Fruit fly (Drosophila melanogaster) whole organism, embryonic: ENCODE measurements around the gene CG46387.

Experiments
- Atf-2 ChIP-seq: fragments of 200-800 bp; sonication (Bioruptor generic); optimal IDR thresholded peaks from 2 replicates; lab custom pipeline; 2016; ENCODE audit warnings: missing biosample characterization, missing genetic modification characterization
- B-H1 ChIP-seq: fragments of 200-800 bp; sonication (Bioruptor generic); IDR thresholded peaks from 3 replicates; pipeline ENCODE4 v1.3.6; 2022; ENCODE audit warnings: missing biosample characterization, missing genetic modification characterization
- Bteb2 ChIP-seq: fragments of 200-800 bp; sonication (Bioruptor generic); optimal IDR thresholded peaks from 2 replicates; lab custom pipeline; 2016; ENCODE audit warnings: missing biosample characterization, missing genetic modification characterization
- CG10267 ChIP-seq: fragments of 200-800 bp; sonication (Bioruptor generic); optimal IDR thresholded peaks from 2 replicates; lab custom pipeline; 2018; ENCODE audit warnings: missing biosample characterization, mild to moderate bottlenecking, missing genetic modification characterization, moderate library complexity
- CG10979 ChIP-seq: fragments of 200-800 bp; sonication (Bioruptor generic); optimal IDR thresholded peaks from 2 replicates; lab custom pipeline; 2018; ENCODE audit warnings: missing biosample characterization, mild to moderate bottlenecking, missing genetic modification characterization, moderate library complexity
- CG11504 ChIP-seq: fragments of 200-800 bp; sonication (Bioruptor generic); optimal IDR thresholded peaks from 3 replicates; lab custom pipeline; 2019; ENCODE audit warnings: missing biosample characterization, mild to moderate bottlenecking, missing genetic modification characterization, moderate library complexity
- CG12219 ChIP-seq: fragments of 200-800 bp; sonication (Bioruptor generic); optimal IDR thresholded peaks from 3 replicates; lab custom pipeline; 2018; ENCODE audit warnings: missing biosample characterization, mild to moderate bottlenecking, missing genetic modification characterization
- CG12391 ChIP-seq: fragments of 200-800 bp; sonication (Bioruptor generic); optimal IDR thresholded peaks from 3 replicates; lab custom pipeline; 2018; ENCODE audit warnings: missing biosample characterization, mild to moderate bottlenecking, missing genetic modification characterization, moderate library complexity
- CG15514 ChIP-seq: fragments of 200-800 bp; sonication (Bioruptor generic); optimal IDR thresholded peaks from 3 replicates; lab custom pipeline; 2017; ENCODE audit warnings: missing biosample characterization, missing genetic modification characterization, mild to moderate bottlenecking, moderate library complexity, missing genetic modification reagents
- CG1603 ChIP-seq: fragments of 200-800 bp; sonication (Bioruptor generic); optimal IDR thresholded peaks from 2 replicates; lab custom pipeline; 2019; ENCODE audit warnings: missing biosample characterization, mild to moderate bottlenecking, missing genetic modification characterization, moderate library complexity
- CG17186 ChIP-seq: fragments of 200-800 bp; sonication (Bioruptor generic); optimal IDR thresholded peaks from 3 replicates; lab custom pipeline; 2017; ENCODE audit warnings: missing biosample characterization, missing genetic modification reagents, missing genetic modification characterization
- CG17328 ChIP-seq: fragments of 200-800 bp; sonication (Bioruptor generic); IDR thresholded peaks from 2 replicates; pipeline ENCODE4 v1.3.6; 2022; ENCODE audit warnings: missing biosample characterization, missing genetic modification characterization
- CG17385 ChIP-seq: fragments of 200-800 bp; sonication (Bioruptor generic); optimal IDR thresholded peaks from 3 replicates; lab custom pipeline; 2018; ENCODE audit warnings: missing biosample characterization, mild to moderate bottlenecking, missing genetic modification characterization
- CG18011 ChIP-seq: fragments of 200-800 bp; sonication (Bioruptor generic); optimal IDR thresholded peaks from 2 replicates; lab custom pipeline; 2017; ENCODE audit warnings: missing biosample characterization, missing genetic modification characterization, mild to moderate bottlenecking, moderate library complexity, missing genotype
- CG18262 ChIP-seq: fragments of 200-800 bp; optimal IDR thresholded peaks from 3 replicates; lab custom pipeline; 2019; ENCODE audit warnings: missing biosample characterization, mild to moderate bottlenecking, missing genetic modification characterization, moderate library complexity
- CG2120 ChIP-seq: fragments of 200-800 bp; sonication (Bioruptor generic); optimal IDR thresholded peaks from 3 replicates; lab custom pipeline; 2016; ENCODE audit warnings: missing biosample characterization, missing genetic modification characterization
- CG34422 ChIP-seq: fragments of 200-800 bp; sonication (Bioruptor generic); IDR thresholded peaks from 3 replicates; pipeline ENCODE4 v1.3.6; 2022; ENCODE audit warnings: missing biosample characterization, missing genetic modification characterization
- CG4328 ChIP-seq: fragments of 200-800 bp; sonication (Bioruptor generic); optimal IDR thresholded peaks from 3 replicates; lab custom pipeline; 2017; ENCODE audit warnings: missing biosample characterization, missing genetic modification reagents, missing genetic modification characterization
- CG8478 ChIP-seq: fragments of >200 bp; optimal IDR thresholded peaks from 2 replicates; lab custom pipeline; 2018
- CG9932 ChIP-seq: fragments of 200-800 bp; sonication (Bioruptor generic); IDR thresholded peaks from 2 replicates; pipeline ENCODE4 v1.3.6; 2022; ENCODE audit warnings: missing biosample characterization, missing genetic modification characterization
- Dad ChIP-seq: fragments of 200-800 bp; sonication (Bioruptor generic); optimal IDR thresholded peaks from 3 replicates; lab custom pipeline; 2016; ENCODE audit warnings: missing biosample characterization, missing genetic modification characterization
- Dref ChIP-seq: fragments of 200-800 bp; sonication (Bioruptor generic); IDR thresholded peaks from 2 replicates; pipeline ENCODE4 v1.3.6; 2022; ENCODE audit warnings: missing biosample characterization, missing genetic modification characterization
- ERR ChIP-seq: fragments of 200-800 bp; sonication (Bioruptor generic); optimal IDR thresholded peaks from 2 replicates; lab custom pipeline; 2016; ENCODE audit warnings: missing biosample characterization, missing genetic modification characterization
- Eip74EF ChIP-seq, 2 experiments: fragments of 200-800 bp in 1 of 2; fragments of >200 bp in 1 of 2; sonication (Bioruptor generic) in 1 of 2; optimal IDR thresholded peaks; 2 replicates each; lab custom pipeline; 2017 to 2019; ENCODE audit warnings: missing biosample characterization in 2 of 2, missing genetic modification characterization in 2 of 2, mild to moderate bottlenecking in 1 of 2, moderate library complexity in 1 of 2
- Elba2 ChIP-seq: fragments of 200-800 bp; sonication (Bioruptor generic); optimal IDR thresholded peaks from 3 replicates; lab custom pipeline; 2016; ENCODE audit warnings: missing biosample characterization, missing genetic modification characterization
- Fer3 ChIP-seq: fragments of 200-800 bp; sonication (Bioruptor generic); optimal IDR thresholded peaks from 2 replicates; lab custom pipeline; 2018; ENCODE audit warnings: missing biosample characterization, mild to moderate bottlenecking, missing genetic modification characterization, moderate library complexity
- HLH54F ChIP-seq: fragments of 200-800 bp; sonication (Bioruptor generic); optimal IDR thresholded peaks from 3 replicates; lab custom pipeline; 2016; ENCODE audit warnings: missing biosample characterization, missing genetic modification characterization
- Hey ChIP-seq: fragments of 200-800 bp; sonication (Bioruptor generic); optimal IDR thresholded peaks from 3 replicates; lab custom pipeline; 2018; ENCODE audit warnings: missing biosample characterization, mild to moderate bottlenecking, missing genetic modification characterization
- MBD-R2 ChIP-seq: fragments of 200-800 bp; sonication (Bioruptor generic); IDR thresholded peaks from 2 replicates; pipeline ENCODE4 v1.3.6; 2022; ENCODE audit warnings: missing biosample characterization, missing genetic modification characterization
- NC2α ChIP-seq: fragments of 200-800 bp; sonication (Bioruptor generic); optimal IDR thresholded peaks from 2 replicates; lab custom pipeline; 2016; ENCODE audit warnings: missing biosample characterization, missing genetic modification characterization
- ash1 ChIP-seq: fragments of 200-800 bp; sonication (Bioruptor generic); optimal IDR thresholded peaks from 2 replicates; lab custom pipeline; 2018; ENCODE audit warnings: missing biosample characterization, mild to moderate bottlenecking, missing genetic modification characterization
- br ChIP-seq: fragments of >200 bp; optimal IDR thresholded peaks from 2 replicates; lab custom pipeline; 2017
- cg ChIP-seq: fragments of 200-800 bp; sonication (Bioruptor generic); optimal IDR thresholded peaks from 3 replicates; lab custom pipeline; 2019; ENCODE audit warnings: missing biosample characterization, mild to moderate bottlenecking, missing genetic modification characterization, moderate library complexity
- chinmo ChIP-seq: fragments of 200-800 bp; sonication (Bioruptor generic); IDR thresholded peaks from 4 replicates; pipeline ENCODE4 v1.3.6; 2022; ENCODE audit warnings: missing biosample characterization, missing genetic modification characterization; ENCODE audit not compliant: partially characterized antibody
- crp ChIP-seq, 2 experiments: fragments of 200-800 bp; sonication (Bioruptor generic); optimal IDR thresholded peaks; 2 replicates in 1 of 2; 3 replicates in 1 of 2; lab custom pipeline; 2017; ENCODE audit warnings: missing biosample characterization in 2 of 2, missing genetic modification characterization in 2 of 2, mild to moderate bottlenecking in 1 of 2, moderate library complexity in 1 of 2
- da ChIP-seq: fragments of 200-800 bp; sonication (Bioruptor generic); optimal IDR thresholded peaks from 2 replicates; lab custom pipeline; 2016; ENCODE audit warnings: missing biosample characterization, missing genetic modification characterization
- danr ChIP-seq: fragments of 200-800 bp; sonication (Bioruptor generic); IDR thresholded peaks from 2 replicates; pipeline ENCODE4 v1.3.6; 2022; ENCODE audit warnings: missing biosample characterization, missing genetic modification characterization
- eve ChIP-seq, 2 experiments: fragments of >200 bp; optimal IDR thresholded peaks; 2 replicates each; lab custom pipeline; 2017; ENCODE audit warnings: missing biosample characterization in 2 of 2, missing genetic modification characterization in 2 of 2
- hbn ChIP-seq: fragments of 200-800 bp; sonication (Bioruptor generic); IDR thresholded peaks from 2 replicates; pipeline ENCODE4 v1.3.6; 2022; ENCODE audit warnings: missing biosample characterization, missing genetic modification characterization; ENCODE audit not compliant: partially characterized antibody
- ind ChIP-seq: fragments of 200-800 bp; sonication (Bioruptor generic); optimal IDR thresholded peaks from 3 replicates; lab custom pipeline; 2016; ENCODE audit warnings: missing biosample characterization, missing genetic modification characterization
- knrl ChIP-seq: fragments of 200-800 bp; sonication (Bioruptor generic); IDR thresholded peaks from 3 replicates; pipeline ENCODE4 v1.3.6; 2022; ENCODE audit warnings: missing biosample characterization, missing genetic modification characterization; ENCODE audit not compliant: partially characterized antibody
- lov ChIP-seq, 2 experiments: fragments of 200-800 bp in 1 of 2; fragments of >200 bp in 1 of 2; sonication (Bioruptor generic) in 1 of 2; IDR thresholded peaks in 1 of 2; optimal IDR thresholded peaks in 1 of 2; 2 replicates in 1 of 2; 3 replicates in 1 of 2; pipeline versions ENCODE4 v1.3.6 to Lab custom; 2017 to 2022; ENCODE audit warnings: missing biosample characterization in 1 of 2, missing genetic modification characterization in 1 of 2
- odd ChIP-seq: fragments of 200-800 bp; sonication (Bioruptor generic); optimal IDR thresholded peaks from 2 replicates; lab custom pipeline; 2017; ENCODE audit warnings: missing biosample characterization, mild to moderate bottlenecking, missing genetic modification characterization
- slp2 ChIP-seq: fragments of 200-800 bp; sonication (Bioruptor generic); optimal IDR thresholded peaks from 2 replicates; lab custom pipeline; 2016; ENCODE audit warnings: missing biosample characterization, missing genetic modification characterization
- stc ChIP-seq: fragments of 200-800 bp; sonication (Bioruptor generic); IDR thresholded peaks from 2 replicates; pipeline ENCODE4 v1.3.6; 2022; ENCODE audit warnings: missing biosample characterization, missing genetic modification characterization
- stwl ChIP-seq: fragments of 200-800 bp; sonication (Bioruptor generic); optimal IDR thresholded peaks from 3 replicates; lab custom pipeline; 2018; ENCODE audit warnings: missing biosample characterization, mild to moderate bottlenecking, missing genetic modification characterization, moderate library complexity
- toy ChIP-seq: fragments of 200-800 bp; sonication (Bioruptor generic); IDR thresholded peaks from 2 replicates; pipeline ENCODE4 v1.3.6; 2022; ENCODE audit warnings: missing biosample characterization, missing genetic modification characterization
- ttk ChIP-seq: fragments of 200-800 bp; sonication (Bioruptor generic); IDR thresholded peaks from 2 replicates; pipeline ENCODE4 v2.1.2; 2022; ENCODE audit warnings: missing biosample characterization, missing genetic modification characterization
- zen2 ChIP-seq: fragments of 200-800 bp; sonication (Bioruptor generic); IDR thresholded peaks from 3 replicates; pipeline ENCODE4 v1.3.6; 2022; ENCODE audit warnings: missing biosample characterization, missing genetic modification characterization; ENCODE audit not compliant: partially characterized antibody
- zf30C ChIP-seq: fragments of 200-800 bp; sonication (Bioruptor generic); optimal IDR thresholded peaks from 3 replicates; lab custom pipeline; 2018; ENCODE audit warnings: missing biosample characterization, mild to moderate bottlenecking, missing genetic modification characterization

CG46387 gene

DNA sequence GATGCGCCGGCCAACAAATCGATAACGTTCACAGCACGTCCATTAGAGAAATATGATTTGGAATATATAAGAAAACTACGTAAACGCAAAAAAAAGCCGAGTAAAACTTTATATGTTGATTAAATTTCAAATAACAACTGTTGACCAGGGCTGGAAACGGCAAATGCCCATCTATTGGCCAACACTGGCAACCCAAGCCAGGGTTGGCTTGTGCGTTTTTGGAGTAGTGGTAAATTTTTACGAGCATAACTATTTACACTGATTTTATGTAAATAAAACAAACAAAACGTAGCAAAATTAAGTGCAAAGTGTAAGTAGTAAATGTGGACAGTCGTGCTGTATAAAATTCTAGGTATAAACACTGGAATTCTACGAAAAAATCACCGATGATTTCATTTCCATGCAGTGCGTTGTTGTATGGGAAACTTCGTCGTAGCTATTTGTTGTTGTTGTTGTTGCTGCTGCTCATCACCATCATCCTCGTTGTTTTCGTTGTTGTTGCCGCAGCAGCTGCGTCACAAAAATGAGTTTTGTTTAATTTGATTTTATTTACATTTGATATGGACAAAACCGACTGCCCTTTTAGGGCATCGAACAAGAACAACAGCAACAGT is 727 bp downstream of the CG46387 start, which contains the start of gene nudE (continued):
- TF ChIP-seq ttk: no peak
- TF ChIP-seq ERR (GFP tag; lab: Kevin White, UChicago): peak; percentile 8
- TF ChIP-seq CG12219 (GFP tag; lab: Kevin White, UChicago): no peak
- TF ChIP-seq B-H1: no peak
- TF ChIP-seq stc (GFP tag; lab: Robert Waterston, UW): no peak
- TF ChIP-seq CG17186 (GFP tag; lab: Kevin White, UChicago): peak; percentile 50
- no peak for TF ChIP-seq CG18011 (GFP tag; lab: Kevin White, UChicago)
- TF ChIP-seq CG4328 (GFP tag; lab: Kevin White, UChicago): peak; percentile 30
- no peak for TF ChIP-seq toy
- TF ChIP-seq CG12391: peak; percentile 48
- no peak for TF ChIP-seq Hey (tag; lab: Kevin White, UChicago)
- TF ChIP-seq CG34422 (GFP tag; lab: Robert Waterston, UW): peak; percentile 55; the same call in 1 of the 3 replicates
- no peak for TF ChIP-seq chinmo (GFP tag; lab: Robert Waterston, UW)
- no peak for TF ChIP-seq Elba2 (GFP tag; lab: Kevin White, UChicago)
- peak; percentile 65 for TF ChIP-seq CG9932 (GFP tag; lab: Robert Waterston, UW)
- TF ChIP-seq CG17385 (GFP tag; lab: Kevin White, UChicago): peak; percentile 22
- TF ChIP-seq knrl (GFP tag; lab: Robert Waterston, UW): no peak
- no peak for TF ChIP-seq hbn (GFP tag; lab: Robert Waterston, UW)
- TF ChIP-seq HLH54F (GFP tag; lab: Kevin White, UChicago): peak; percentile 59
- no peak for TF ChIP-seq CG17328 (GFP tag; lab: Robert Waterston, UW)
- no peak for TF ChIP-seq Eip74EF (GFP tag; optimal IDR thresholded peaks at IDR 0.05; lab: Kevin White, UChicago)
- TF ChIP-seq NC2α (GFP tag; lab: Kevin White, UChicago): no peak
- no peak for TF ChIP-seq ash1 (GFP tag; lab: Kevin White, UChicago)
- peak; percentile 39 for TF ChIP-seq MBD-R2 (GFP tag; lab: Robert Waterston, UW)
- TF ChIP-seq crp (GFP tag; optimal IDR thresholded peaks at IDR 0.05; lab: Kevin White, UChicago): peak in 1 of 2 experiments; percentile 63
- TF ChIP-seq CG18262 (tag; lab: Kevin White, UChicago): no peak
- no peak for TF ChIP-seq danr (GFP tag; lab: Robert Waterston, UW)
- peak; percentile 33 for TF ChIP-seq Fer3 (tag; lab: Kevin White, UChicago)
- TF ChIP-seq CG2120 (GFP tag; lab: Kevin White, UChicago): peak; percentile 60
- no peak for TF ChIP-seq zen2 (GFP tag; lab: Robert Waterston, UW)
- TF ChIP-seq odd (GFP tag; lab: Kevin White, UChicago): peak; percentile 4
- TF ChIP-seq slp2 (GFP tag; lab: Kevin White, UChicago): no peak
- TF ChIP-seq CG10979 (tag; lab: Kevin White, UChicago): no peak
- peak; percentile 28 for TF ChIP-seq Bteb2 (GFP tag; lab: Kevin White, UChicago)
- no peak for TF ChIP-seq lov (optimal IDR thresholded peaks at IDR 0.05; lab: Kevin White, UChicago)
- TF ChIP-seq lov (GFP tag; IDR thresholded peaks at IDR 0.05; lab: Robert Waterston, UW): no peak
- TF ChIP-seq CG8478 (lab: Kevin White, UChicago): no peak
- TF ChIP-seq CG15514 (GFP tag; lab: Kevin White, UChicago): no peak
- TF ChIP-seq zf30C (GFP tag; lab: Kevin White, UChicago): no peak
- peak; percentile 91 for TF ChIP-seq CG10267 (tag; lab: Kevin White, UChicago)
- peak; percentile 11 for TF ChIP-seq cg
- 0 out of 2 replicates have a peak, but pooled peaks have one; percentile 29 for TF ChIP-seq Dref (GFP tag; lab: Robert Waterston, UW)
- TF ChIP-seq Dad (GFP tag; lab: Kevin White, UChicago): peak; percentile 32
- peak; percentile 61 for TF ChIP-seq stwl
- no peak for TF ChIP-seq eve (GFP tag; optimal IDR thresholded peaks at IDR 0.05; lab: Kevin White, UChicago)
- peak; percentile 2 for TF ChIP-seq da (GFP tag; lab: Kevin White, UChicago)
- no peak for TF ChIP-seq br
- peak; percentile 58 for TF ChIP-seq CG1603 (tag; lab: Kevin White, UChicago)
- peak; percentile 39 for TF ChIP-seq CG11504
- peak; percentile 12 for TF ChIP-seq ind (GFP tag; lab: Kevin White, UChicago)
- TF ChIP-seq Atf-2 (GFP tag; lab: Kevin White, UChicago): no peak
